Worm (Caenorhabditis elegans) whole organism, L1 larva: ENCODE results near the gene C18A11.3.

ENCODE experiments used
- C04F5.9 ChIP-seq: sonication (generic microtip); optimal IDR thresholded peaks from 2 replicates; lab custom pipeline; 2016; ENCODE audit warnings: missing genetic modification characterization, missing compliant biosample characterization
- C16A3.4 ChIP-seq: fragments of 150-350 bp; optimal IDR thresholded peaks from 2 replicates; lab custom pipeline; 2014; ENCODE audit warnings: missing biosample characterization, missing genetic modification characterization
- F16B12.6 ChIP-seq: fragments of 150-350 bp; optimal IDR thresholded peaks from 2 replicates; lab custom pipeline; 2014; ENCODE audit warnings: missing biosample characterization, missing genetic modification characterization
- aha-1 ChIP-seq: fragments of 150-350 bp; optimal IDR thresholded peaks from 2 replicates; lab custom pipeline; 2014; ENCODE audit warnings: missing biosample characterization, missing genetic modification characterization
- blmp-1 ChIP-seq: fragments of 150-350 bp; optimal IDR thresholded peaks from 2 replicates; lab custom pipeline; 2014; ENCODE audit warnings: missing biosample characterization, missing genetic modification characterization
- ceh-8 ChIP-seq: fragments of 200-800 bp; sonication (Bioruptor generic); optimal IDR thresholded peaks from 2 replicates; lab custom pipeline; 2018; ENCODE audit warnings: mild to moderate bottlenecking, missing genetic modification characterization, moderate library complexity, missing compliant biosample characterization
- ceh-82 ChIP-seq, 3 experiments: fragments of 150-350 bp in 1 of 3; sonication (generic microtip) in 2 of 3; optimal IDR thresholded peaks; 2 replicates each; lab custom pipeline; 2014 to 2017; ENCODE audit warnings: missing biosample characterization in 3 of 3, missing genetic modification characterization in 3 of 3
- ceh-90 ChIP-seq: sonication (generic microtip); optimal IDR thresholded peaks from 2 replicates; lab custom pipeline; 2016; ENCODE audit warnings: missing genetic modification characterization, missing compliant biosample characterization
- ces-1 ChIP-seq: fragments of 150-350 bp; optimal IDR thresholded peaks from 2 replicates; lab custom pipeline; 2014; ENCODE audit warnings: missing biosample characterization, missing genetic modification reagents, missing genetic modification characterization
- dsc-1 ChIP-seq: sonication (generic microtip); optimal IDR thresholded peaks from 2 replicates; lab custom pipeline; 2016; ENCODE audit warnings: mild to moderate bottlenecking, missing genetic modification characterization, missing compliant biosample characterization
- efl-1 ChIP-seq, 4 experiments: fragments of 150-350 bp; optimal IDR thresholded peaks in 3 of 4; peaks in 1 of 4; 1 replicate in 1 of 4; 2 replicates in 3 of 4; lab custom pipeline; 2014; ENCODE audit warnings: missing biosample characterization in 2 of 4, missing genetic modification characterization in 2 of 4, missing genetic modification reagents in 2 of 4
- efl-3 ChIP-seq: fragments of 200-800 bp; sonication (Bioruptor generic); optimal IDR thresholded peaks from 2 replicates; lab custom pipeline; 2018; ENCODE audit warnings: mild to moderate bottlenecking, missing genetic modification characterization, missing compliant biosample characterization
- egl-27 ChIP-seq, 2 experiments: fragments of 150-350 bp in 1 of 2; sonication (generic microtip); optimal IDR thresholded peaks; 3 replicates each; lab custom pipeline; 2017 to 2018; ENCODE audit warnings: missing biosample characterization in 2 of 2, missing genetic modification characterization in 2 of 2, missing genetic modification reagents in 2 of 2
- elt-2 ChIP-seq: sonication (generic microtip); optimal IDR thresholded peaks from 2 replicates; lab custom pipeline; 2016; ENCODE audit warnings: missing genetic modification characterization, mild to moderate bottlenecking, inconsistent platforms, missing compliant biosample characterization, missing genetic modification reagents
- fkh-10 ChIP-seq: sonication (generic microtip); optimal IDR thresholded peaks from 2 replicates; lab custom pipeline; 2017; ENCODE audit warnings: missing biosample characterization, missing genetic modification reagents, missing genetic modification characterization
- fkh-4 ChIP-seq: sonication (generic microtip); optimal IDR thresholded peaks from 2 replicates; lab custom pipeline; 2016; ENCODE audit warnings: missing compliant biosample characterization, missing genetic modification characterization, borderline replicate concordance
- fos-1 ChIP-seq: fragments of 150-350 bp; optimal IDR thresholded peaks from 2 replicates; lab custom pipeline; 2014; ENCODE audit warnings: missing biosample characterization, missing genetic modification characterization
- hpl-2 ChIP-seq: fragments of 150-350 bp; optimal IDR thresholded peaks from 2 replicates; lab custom pipeline; 2014; ENCODE audit warnings: missing biosample characterization, missing genetic modification reagents, missing genetic modification characterization
- isw-1 ChIP-seq: fragments of 200-800 bp; sonication (Bioruptor generic); IDR thresholded peaks from 2 replicates; pipeline ENCODE4 v1.3.6; 2022; ENCODE audit warnings: missing genetic modification characterization, missing compliant biosample characterization
- jun-1 ChIP-seq: fragments of 150-350 bp; optimal IDR thresholded peaks from 2 replicates; lab custom pipeline; 2014; ENCODE audit warnings: missing biosample characterization, missing genetic modification reagents, missing genetic modification characterization
- lin-14 ChIP-seq: fragments of 200-800 bp; sonication (Bioruptor generic); optimal IDR thresholded peaks from 2 replicates; lab custom pipeline; 2018; ENCODE audit warnings: mild to moderate bottlenecking, missing genetic modification characterization, moderate library complexity, missing compliant biosample characterization
- lin-39 ChIP-seq: fragments of 150-350 bp; optimal IDR thresholded peaks from 2 replicates; lab custom pipeline; 2014; ENCODE audit warnings: missing biosample characterization, missing genetic modification reagents, missing genetic modification characterization
- lsy-2 ChIP-seq, 2 experiments: fragments of 150-350 bp; optimal IDR thresholded peaks; 2 replicates each; lab custom pipeline; 2014; ENCODE audit warnings: missing biosample characterization in 2 of 2, missing genetic modification characterization in 2 of 2
- mab-9 ChIP-seq: fragments of 200-800 bp; sonication (Bioruptor generic); IDR thresholded peaks from 2 replicates; pipeline ENCODE4 v1.3.6; 2022; ENCODE audit warnings: missing genetic modification reagents, missing genetic modification characterization, missing compliant biosample characterization
- mdl-1 ChIP-seq, 2 experiments: fragments of 150-350 bp; optimal IDR thresholded peaks; 2 replicates each; lab custom pipeline; 2014 to 2017; ENCODE audit warnings: missing biosample characterization in 2 of 2, missing genetic modification characterization in 2 of 2, inconsistent platforms in 1 of 2
- nhr-12 ChIP-seq: sonication (generic microtip); optimal IDR thresholded peaks from 2 replicates; lab custom pipeline; 2017; ENCODE audit warnings: missing biosample characterization, missing genetic modification characterization
- nhr-20 ChIP-seq: sonication (generic microtip); optimal IDR thresholded peaks from 2 replicates; lab custom pipeline; 2016; ENCODE audit warnings: mild to moderate bottlenecking, missing genetic modification characterization, missing compliant biosample characterization
- nhr-237 ChIP-seq: fragments of 150-350 bp; optimal IDR thresholded peaks from 2 replicates; lab custom pipeline; 2014; ENCODE audit warnings: missing biosample characterization, missing genetic modification characterization
- nhr-47 ChIP-seq: sonication (generic microtip); optimal IDR thresholded peaks from 2 replicates; lab custom pipeline; 2016; ENCODE audit warnings: mild to moderate bottlenecking, missing genetic modification characterization, moderate library complexity, missing compliant biosample characterization
- nhr-71 ChIP-seq: sonication (generic microtip); optimal IDR thresholded peaks from 2 replicates; lab custom pipeline; 2016; ENCODE audit warnings: mild to moderate bottlenecking, missing genetic modification characterization, moderate library complexity, missing compliant biosample characterization
- nhr-76 ChIP-seq: sonication (generic microtip); optimal IDR thresholded peaks from 2 replicates; lab custom pipeline; 2017; ENCODE audit warnings: missing biosample characterization, missing genetic modification characterization
- nhr-85 ChIP-seq: sonication (generic microtip); peaks from one replicate; lab custom pipeline; 2016; ENCODE audit warnings: missing genetic modification characterization, inconsistent platforms, missing compliant biosample characterization
- nhr-90 ChIP-seq: sonication (generic microtip); optimal IDR thresholded peaks from 2 replicates; lab custom pipeline; 2016; ENCODE audit warnings: mild to moderate bottlenecking, missing genetic modification characterization, missing compliant biosample characterization; ENCODE audit not compliant: poor library complexity
- pag-3 ChIP-seq: sonication (generic microtip); optimal IDR thresholded peaks from 2 replicates; lab custom pipeline; 2017; ENCODE audit warnings: missing genetic modification characterization, mild to moderate bottlenecking, missing compliant biosample characterization, antibody characterized with exemption, borderline replicate concordance; ENCODE audit not compliant: insufficient read depth
- rnt-1 ChIP-seq: sonication (generic microtip); optimal IDR thresholded peaks from 2 replicates; lab custom pipeline; 2016; ENCODE audit warnings: mild to moderate bottlenecking, missing genetic modification characterization, moderate library complexity, missing compliant biosample characterization
- skn-1 ChIP-seq: fragments of 150-350 bp; optimal IDR thresholded peaks from 2 replicates; lab custom pipeline; 2014; ENCODE audit warnings: missing biosample characterization, missing genetic modification characterization
- snu-23 ChIP-seq: sonication (generic microtip); optimal IDR thresholded peaks from 2 replicates; lab custom pipeline; 2016; ENCODE audit warnings: missing genetic modification characterization, missing compliant biosample characterization
- sup-37 ChIP-seq: fragments of 200-800 bp; sonication (Bioruptor generic); optimal IDR thresholded peaks from 2 replicates; lab custom pipeline; 2018; ENCODE audit warnings: mild to moderate bottlenecking, missing genetic modification characterization, missing compliant biosample characterization
- tlp-1 ChIP-seq: fragments of 150-350 bp; optimal IDR thresholded peaks from 2 replicates; lab custom pipeline; 2014; ENCODE audit warnings: missing biosample characterization, missing genetic modification characterization
- unc-30 ChIP-seq: sonication (generic microtip); optimal IDR thresholded peaks from 2 replicates; lab custom pipeline; 2017; ENCODE audit warnings: missing biosample characterization, missing genetic modification characterization
- xbp-1 ChIP-seq: sonication (generic microtip); optimal IDR thresholded peaks from 2 replicates; lab custom pipeline; 2016; ENCODE audit warnings: missing genetic modification characterization, missing compliant biosample characterization
- zag-1 ChIP-seq: fragments of 150-350 bp; optimal IDR thresholded peaks from 2 replicates; lab custom pipeline; 2014; ENCODE audit warnings: missing biosample characterization, missing genetic modification characterization
- zip-4 ChIP-seq: fragments of 200-800 bp; sonication (Bioruptor generic); optimal IDR thresholded peaks from 2 replicates; lab custom pipeline; 2018; ENCODE audit warnings: mild to moderate bottlenecking, missing genetic modification characterization, moderate library complexity, missing compliant biosample characterization

C18A11.3 gene

DNA sequence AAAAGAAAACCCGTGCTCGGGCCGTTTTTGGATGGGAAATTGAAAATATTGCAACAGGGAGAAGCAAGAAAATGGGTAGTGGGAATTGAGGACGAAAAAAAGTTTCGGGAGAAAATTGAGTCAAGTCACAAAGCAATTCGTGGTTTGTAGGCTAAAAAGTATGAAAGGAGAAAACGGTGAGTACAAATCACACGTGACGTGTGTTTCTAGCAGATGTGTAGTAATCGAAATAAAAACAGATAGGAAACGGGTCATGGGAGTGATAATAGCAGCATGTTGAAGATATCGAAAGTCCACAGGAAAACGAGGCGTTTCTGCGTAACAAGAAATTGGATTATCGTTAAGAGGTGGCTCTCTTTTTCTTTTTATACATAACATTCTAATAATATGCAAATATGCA, 29.0 kb downstream of the C18A11.3 start (continued):
- TF ChIP-seq blmp-1 (tag; lab: Kevin White, UChicago) (peak; percentile 71), F16B12.6 (tag; lab: Kevin White, UChicago) (no peak), nhr-76 (tag; lab: Kevin White, UChicago) (no peak), tlp-1 (tag; lab: Kevin White, UChicago) (no peak), nhr-47 (tag; lab: Kevin White, UChicago) (peak; percentile 68), xbp-1 (peak; percentile 17)

DNA sequence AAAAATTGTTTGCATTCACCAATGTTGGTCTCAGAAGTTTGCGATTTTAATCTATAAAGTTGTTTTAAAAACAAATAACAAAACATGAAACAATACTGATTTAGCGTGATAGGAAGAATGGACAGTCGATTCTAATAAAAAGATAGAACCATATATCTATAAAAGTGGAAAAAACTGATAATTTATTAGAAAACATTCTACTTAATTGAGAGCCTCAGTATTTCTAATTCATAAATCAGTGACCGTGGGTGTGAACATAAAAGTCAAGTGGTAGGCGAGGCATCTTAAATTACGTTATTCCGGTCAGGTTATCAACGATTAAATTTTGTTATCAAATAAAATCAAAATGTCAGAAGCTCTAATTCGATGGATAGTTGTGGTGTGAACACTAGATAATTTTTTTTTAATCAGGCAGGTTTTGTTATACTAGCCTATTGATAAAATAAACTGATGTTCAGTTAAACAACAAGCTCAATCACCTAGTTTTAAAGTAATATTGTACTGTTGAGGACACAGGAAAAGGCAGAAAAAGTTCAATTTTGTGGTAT, 38.0 kb downstream of the C18A11.3 start, which contains the start of gene catp-5:
TSS of gene catp-5 (minus strand) at position 51 of the 548 bp plus-strand sequence.
- no peak for TF ChIP-seq fkh-10 (GFP tag; lab: Kevin White, UChicago)
- TF ChIP-seq elt-2 (tag; lab: Kevin White, UChicago) = peak; percentile 1

DNA sequence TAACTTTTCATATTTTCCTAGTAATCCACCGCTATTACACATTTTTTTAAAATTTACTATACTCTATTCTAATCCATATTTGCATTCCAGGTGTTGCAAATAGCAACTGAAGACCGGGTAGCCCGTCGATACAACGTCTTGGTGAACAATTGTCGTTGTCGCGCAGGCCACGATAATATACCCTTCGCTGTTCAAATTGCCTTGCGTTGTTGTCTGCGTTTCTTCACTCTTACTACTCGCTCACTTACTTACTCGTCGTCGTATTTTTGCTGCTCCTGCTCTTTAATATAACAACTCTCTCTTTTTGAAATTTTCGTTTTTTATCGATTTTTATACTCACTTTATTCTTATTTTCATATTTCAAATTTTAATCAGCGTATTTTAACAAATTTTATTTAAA, 43.0 kb downstream of the C18A11.3 start, which contains the start of gene K07E3.2:
TSS of gene K07E3.2 (plus strand) at position 400 of the 400 bp plus-strand sequence.
- TF ChIP-seq sup-37 (GFP tag; lab: Kevin White, UChicago) (no peak), nhr-71 (tag; lab: Kevin White, UChicago) (peak; percentile 17), ces-1 (GFP tag; lab: Kevin White, UChicago) (no peak), nhr-85 (no peak), aha-1 (tag; lab: Kevin White, UChicago) (no peak), snu-23 (GFP tag; lab: Kevin White, UChicago) (peak; percentile 47), xbp-1 (peak; percentile 11), nhr-90 (tag; lab: Kevin White, UChicago) (peak; percentile 35), egl-27 (tag; optimal IDR thresholded peaks at IDR 0.05; lab: Kevin White, UChicago) (no peak), ceh-82 (tag; optimal IDR thresholded peaks at IDR 0.05; lab: Kevin White, UChicago) (peak in 1 of 3 experiments; percentile 20)

DNA sequence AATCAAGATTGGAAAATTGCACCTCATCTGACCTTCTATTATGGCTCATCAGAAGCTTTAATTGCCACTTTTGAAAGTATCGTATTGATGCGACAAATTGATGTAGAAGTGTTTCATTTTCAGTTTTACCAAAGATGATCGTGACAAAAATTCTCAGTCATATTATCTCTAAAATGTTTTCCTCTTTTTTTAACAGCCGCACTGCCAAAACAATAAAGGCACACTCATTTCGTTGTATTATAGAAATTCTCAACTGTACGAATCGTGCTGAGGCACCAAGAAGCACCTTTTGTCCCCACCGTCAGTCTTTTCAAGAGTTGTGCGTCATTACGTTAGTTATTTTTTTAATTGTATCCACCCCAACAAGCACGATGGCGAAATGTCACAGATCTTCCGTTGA, 47.0 kb downstream of the C18A11.3 start, which contains the start of gene K07E3.9:
TSS of gene K07E3.9 (plus strand) at position 301 of the 400 bp plus-strand sequence.
- TF ChIP-seq rnt-1 (tag; lab: Kevin White, UChicago) (no peak), pag-3 (tag; lab: Kevin White, UChicago) (no peak), hpl-2 (GFP tag; lab: Kevin White, UChicago) (no peak), ceh-8 (GFP tag; lab: Kevin White, UChicago) (no peak), C04F5.9 (tag; lab: Kevin White, UChicago) (no peak), skn-1 (no peak), lin-39 (tag; lab: Kevin White, UChicago) (no peak), mab-9 (no peak), F16B12.6 (tag; lab: Kevin White, UChicago) (no peak), nhr-85 (no peak), fos-1 (tag; lab: Kevin White, UChicago) (no peak)

DNA sequence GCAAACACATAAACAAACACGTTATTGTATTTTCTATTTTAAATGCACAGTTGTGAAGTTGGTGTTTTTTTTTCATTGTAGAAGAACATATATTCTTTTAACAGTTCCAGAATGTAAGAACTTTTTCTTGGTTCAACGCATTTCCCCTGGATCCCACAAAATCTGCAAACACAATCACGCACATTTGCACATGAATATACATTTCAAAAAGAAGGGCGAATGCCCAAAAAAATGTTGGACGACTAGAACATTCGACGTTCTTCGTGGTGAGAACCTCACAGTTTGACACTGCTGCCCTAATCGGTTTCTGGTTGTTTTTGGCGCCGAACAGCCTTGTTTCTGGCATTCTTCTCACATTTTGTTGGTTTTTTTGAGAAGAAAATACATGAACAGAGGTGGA, 48.6 kb downstream of the C18A11.3 start:
- TF ChIP-seq nhr-90 (tag; lab: Kevin White, UChicago) = peak; percentile 8
- TF ChIP-seq zip-4 (GFP tag; lab: Kevin White, UChicago) = no peak
- peak; percentile 52 for TF ChIP-seq lin-14 (GFP tag; lab: Kevin White, UChicago)
- no peak for TF ChIP-seq dsc-1 (tag; lab: Kevin White, UChicago)
- TF ChIP-seq ceh-8 (GFP tag; lab: Kevin White, UChicago) = no peak
- TF ChIP-seq isw-1 (GFP tag; lab: Robert Waterston, UW) = no peak; the same call in 1 of the 2 replicates
- TF ChIP-seq fkh-4 = no peak
- TF ChIP-seq efl-3 (GFP tag; lab: Kevin White, UChicago) = no peak
- peak; percentile 16 for TF ChIP-seq xbp-1
- TF ChIP-seq zag-1 (tag; lab: Kevin White, UChicago) = no peak
- TF ChIP-seq jun-1 (tag; lab: Kevin White, UChicago) = no peak
- no peak for TF ChIP-seq unc-30 (tag; lab: Kevin White, UChicago)
- TF ChIP-seq ceh-90 (tag; lab: Kevin White, UChicago) = no peak
- peak in 1 of 2 experiments; percentile 18 for TF ChIP-seq efl-1 (optimal IDR thresholded peaks at IDR 0.05; lab: Kevin White, UChicago)
- TF ChIP-seq efl-1 (GFP tag; optimal IDR thresholded peaks at IDR 0.05 in 1 of 2; lab: Kevin White, UChicago) = peak; percentile 55 to 76
- TF ChIP-seq fos-1 (tag; lab: Kevin White, UChicago) = no peak
- no peak for TF ChIP-seq C16A3.4
- TF ChIP-seq nhr-20 (tag; lab: Kevin White, UChicago) = peak; percentile 27
- TF ChIP-seq mdl-1 (tag; optimal IDR thresholded peaks at IDR 0.05; lab: Kevin White, UChicago) = peak in 1 of 2 experiments; percentile 33
- TF ChIP-seq nhr-237 (tag; lab: Kevin White, UChicago) = no peak
- TF ChIP-seq snu-23 (GFP tag; lab: Kevin White, UChicago) = peak; percentile 51
- TF ChIP-seq nhr-12 (tag; lab: Kevin White, UChicago) = no peak
- peak; percentile 21 to 44 for TF ChIP-seq lsy-2 (tag; optimal IDR thresholded peaks at IDR 0.05; lab: Kevin White, UChicago)
